Fruit fly (Drosophila melanogaster) whole organism, embryonic: Measurements from ENCODE around the gene ry.

Experiments
- Aef1 ChIP-seq: fragments of 200-800 bp; sonication (Bioruptor generic); IDR thresholded peaks from 3 replicates; pipeline ENCODE4 v1.3.6; 2022; ENCODE audit warnings: missing biosample characterization, missing genetic modification characterization
- Atf6 ChIP-seq: fragments of 200-800 bp; sonication (Bioruptor generic); IDR thresholded peaks from 2 replicates; pipeline ENCODE4 v1.3.6; 2022; ENCODE audit warnings: missing biosample characterization, missing genetic modification characterization
- BEAF-32 ChIP-seq: fragments of 200-800 bp; sonication (Bioruptor generic); optimal IDR thresholded peaks from 3 replicates; lab custom pipeline; 2017; ENCODE audit warnings: missing biosample characterization, missing genetic modification characterization, mild to moderate bottlenecking, moderate library complexity, missing genetic modification reagents
- BtbVII ChIP-seq: fragments of 200-800 bp; sonication (Bioruptor generic); optimal IDR thresholded peaks from 3 replicates; lab custom pipeline; 2017; ENCODE audit warnings: missing biosample characterization, mild to moderate bottlenecking, missing genetic modification characterization
- CG11247 ChIP-seq: fragments of 200-800 bp; sonication (Bioruptor generic); IDR thresholded peaks from 2 replicates; pipeline ENCODE4 v1.3.6; 2022; ENCODE audit warnings: missing biosample characterization, missing genetic modification characterization
- CG11723 ChIP-seq: fragments of 200-800 bp; sonication (Bioruptor generic); optimal IDR thresholded peaks from 2 replicates; lab custom pipeline; 2017; ENCODE audit warnings: missing biosample characterization, mild to moderate bottlenecking, missing genetic modification characterization
- CG12299 ChIP-seq: fragments of 200-800 bp; sonication (Bioruptor generic); optimal IDR thresholded peaks from 2 replicates; lab custom pipeline; 2018; ENCODE audit warnings: missing biosample characterization, mild to moderate bottlenecking, missing genetic modification characterization
- CG13123 ChIP-seq: fragments of 200-800 bp; sonication (Bioruptor generic); optimal IDR thresholded peaks from 2 replicates; lab custom pipeline; 2016; ENCODE audit warnings: missing biosample characterization, missing genetic modification characterization
- CG14441 ChIP-seq: fragments of 200-800 bp; sonication (Bioruptor generic); IDR thresholded peaks from 2 replicates; pipeline ENCODE4 v1.3.6; 2022; ENCODE audit warnings: missing biosample characterization, missing genetic modification characterization
- CG1602 ChIP-seq: fragments of 200-800 bp; sonication (Bioruptor generic); optimal IDR thresholded peaks from 3 replicates; lab custom pipeline; 2016; ENCODE audit warnings: missing biosample characterization, missing genetic modification characterization
- CG2116 ChIP-seq: fragments of 200-800 bp; sonication (Bioruptor generic); optimal IDR thresholded peaks from 3 replicates; lab custom pipeline; 2018; ENCODE audit warnings: missing biosample characterization, mild to moderate bottlenecking, missing genetic modification characterization
- CG2199 ChIP-seq: fragments of 200-800 bp; sonication (Bioruptor generic); IDR thresholded peaks from 3 replicates; pipeline ENCODE4 v1.3.6; 2022; ENCODE audit warnings: missing biosample characterization, missing genetic modification characterization
- CG2875 ChIP-seq: fragments of 200-800 bp; sonication (Bioruptor generic); optimal IDR thresholded peaks from 2 replicates; lab custom pipeline; 2017; ENCODE audit warnings: missing biosample characterization, mild to moderate bottlenecking, missing genetic modification characterization, missing genetic modification reagents
- CG31224 ChIP-seq: fragments of 200-800 bp; sonication (Bioruptor generic); IDR thresholded peaks from 2 replicates; pipeline ENCODE4 v1.3.6; 2022; ENCODE audit warnings: missing biosample characterization, missing genetic modification characterization
- CG34376 ChIP-seq: fragments of 200-800 bp; sonication (Bioruptor generic); optimal IDR thresholded peaks from 2 replicates; lab custom pipeline; 2018; ENCODE audit warnings: missing biosample characterization, mild to moderate bottlenecking, missing genetic modification characterization
- CG34422 ChIP-seq: fragments of 200-800 bp; sonication (Bioruptor generic); IDR thresholded peaks from 3 replicates; pipeline ENCODE4 v1.3.6; 2022; ENCODE audit warnings: missing biosample characterization, missing genetic modification characterization
- CG4854 ChIP-seq: fragments of 200-800 bp; sonication (Bioruptor generic); optimal IDR thresholded peaks from 2 replicates; lab custom pipeline; 2016; ENCODE audit warnings: missing biosample characterization, missing genetic modification characterization, inconsistent platforms
- CG6791 ChIP-seq: fragments of 200-800 bp; sonication (Bioruptor generic); IDR thresholded peaks from 3 replicates; pipeline ENCODE4 v1.3.6; 2022; ENCODE audit warnings: missing biosample characterization, missing genetic modification characterization; ENCODE audit not compliant: partially characterized antibody
- CG9437 ChIP-seq: fragments of 200-800 bp; sonication (Bioruptor generic); optimal IDR thresholded peaks from 2 replicates; lab custom pipeline; 2018; ENCODE audit warnings: missing biosample characterization, mild to moderate bottlenecking, missing genetic modification characterization
- CTCF ChIP-seq: fragments of 200-800 bp; sonication (Bioruptor generic); optimal IDR thresholded peaks from 2 replicates; lab custom pipeline; 2017; ENCODE audit warnings: missing biosample characterization, mild to moderate bottlenecking, missing genetic modification characterization, moderate library complexity
- CoRest ChIP-seq: fragments of 200-800 bp; sonication (Bioruptor generic); optimal IDR thresholded peaks from 3 replicates; lab custom pipeline; 2018; ENCODE audit warnings: missing biosample characterization, mild to moderate bottlenecking, missing genetic modification characterization, moderate library complexity
- Deaf1 ChIP-seq: fragments of 200-800 bp; optimal IDR thresholded peaks from 3 replicates; lab custom pipeline; 2019; ENCODE audit warnings: missing biosample characterization, mild to moderate bottlenecking, missing genetic modification characterization, moderate library complexity
- Dref ChIP-seq: fragments of 200-800 bp; sonication (Bioruptor generic); IDR thresholded peaks from 2 replicates; pipeline ENCODE4 v1.3.6; 2022; ENCODE audit warnings: missing biosample characterization, missing genetic modification characterization
- Hr3 ChIP-seq: fragments of 200-800 bp; sonication (Bioruptor generic); optimal IDR thresholded peaks from 3 replicates; lab custom pipeline; 2016; ENCODE audit warnings: missing biosample characterization, missing genetic modification characterization
- Jarid2 ChIP-seq: fragments of 200-800 bp; sonication (Bioruptor generic); optimal IDR thresholded peaks from 3 replicates; lab custom pipeline; 2017; ENCODE audit warnings: mild to moderate bottlenecking, missing biosample characterization, missing genetic modification reagents, missing genetic modification characterization
- Med ChIP-seq: fragments of 200-800 bp; sonication (Bioruptor generic); peaks from one replicate; lab custom pipeline; 2016; ENCODE audit warnings: missing biosample characterization, missing genetic modification characterization, mild to moderate bottlenecking, inconsistent platforms, moderate library complexity
- NFAT ChIP-seq: fragments of 200-800 bp; sonication (Bioruptor generic); IDR thresholded peaks from 2 replicates; pipeline ENCODE4 v1.3.6; 2022; ENCODE audit warnings: missing biosample characterization, missing genetic modification characterization
- NK7.1 ChIP-seq: fragments of 200-800 bp; sonication (Bioruptor generic); optimal IDR thresholded peaks from 3 replicates; lab custom pipeline; 2016; ENCODE audit warnings: missing biosample characterization, missing genetic modification characterization
- Optix ChIP-seq: fragments of 200-800 bp; sonication (Bioruptor generic); IDR thresholded peaks from 3 replicates; pipeline ENCODE4 v1.3.6; 2022; ENCODE audit warnings: missing biosample characterization, missing genetic modification characterization
- Pdp1 ChIP-seq, 2 experiments: fragments of 200-800 bp; sonication (Bioruptor generic); optimal IDR thresholded peaks; 3 replicates each; lab custom pipeline; 2016; ENCODE audit warnings: missing biosample characterization in 2 of 2, missing genetic modification characterization in 2 of 2, mild to moderate bottlenecking in 1 of 2, moderate library complexity in 1 of 2
- Ravus ChIP-seq: fragments of 200-800 bp; sonication (Bioruptor generic); IDR thresholded peaks from 2 replicates; pipeline ENCODE4 v1.3.6; 2022; ENCODE audit warnings: missing biosample characterization, missing genetic modification characterization
- ab ChIP-seq: fragments of 200-800 bp; sonication (Bioruptor generic); optimal IDR thresholded peaks from 2 replicates; lab custom pipeline; 2016; ENCODE audit warnings: missing biosample characterization, missing genetic modification characterization
- amos ChIP-seq: fragments of 200-800 bp; sonication (Bioruptor generic); IDR thresholded peaks from 2 replicates; pipeline ENCODE4 v1.3.6; 2022; ENCODE audit warnings: missing biosample characterization, missing genetic modification characterization; ENCODE audit not compliant: partially characterized antibody
- bcd ChIP-seq: fragments of 200-800 bp; sonication (Bioruptor generic); optimal IDR thresholded peaks from 2 replicates; lab custom pipeline; 2017; ENCODE audit warnings: missing biosample characterization, mild to moderate bottlenecking, missing genetic modification characterization
- ci ChIP-seq: fragments of 200-800 bp; sonication (Bioruptor generic); IDR thresholded peaks from 3 replicates; pipeline ENCODE4 v1.3.6; 2022; ENCODE audit warnings: missing biosample characterization, missing genetic modification characterization
- corto ChIP-seq: fragments of 200-800 bp; sonication (Bioruptor generic); optimal IDR thresholded peaks from 2 replicates; lab custom pipeline; 2016; ENCODE audit warnings: missing biosample characterization, mild to moderate bottlenecking, missing genetic modification characterization, moderate library complexity
- croc ChIP-seq: fragments of 200-800 bp; sonication (Bioruptor generic); conservative IDR thresholded peaks from 3 replicates; pipeline ENCODE4 v1.3.6; 2022; ENCODE audit warnings: missing biosample characterization, missing genetic modification characterization
- dm ChIP-seq: fragments of 200-800 bp; sonication (Bioruptor generic); optimal IDR thresholded peaks from 3 replicates; lab custom pipeline; 2016; ENCODE audit warnings: missing biosample characterization, missing genetic modification characterization
- grn ChIP-seq: fragments of 200-800 bp; sonication (Bioruptor generic); optimal IDR thresholded peaks from 3 replicates; lab custom pipeline; 2017; ENCODE audit warnings: missing biosample characterization, missing genetic modification characterization
- gsb-n ChIP-seq: fragments of 200-800 bp; sonication (Bioruptor generic); optimal IDR thresholded peaks from 3 replicates; lab custom pipeline; 2018; ENCODE audit warnings: missing biosample characterization, mild to moderate bottlenecking, missing genetic modification characterization
- h ChIP-seq: fragments of >200 bp; optimal IDR thresholded peaks from 2 replicates; lab custom pipeline; 2017
- lbe ChIP-seq: fragments of 200-800 bp; sonication (Bioruptor generic); optimal IDR thresholded peaks from 2 replicates; lab custom pipeline; 2016; ENCODE audit warnings: missing biosample characterization, mild to moderate bottlenecking, missing genetic modification characterization
- sens ChIP-seq: fragments of 200-800 bp; sonication (Bioruptor generic); peaks from one replicate; lab custom pipeline; 2016; ENCODE audit warnings: missing biosample characterization, missing genetic modification characterization
- sim ChIP-seq: fragments of 200-800 bp; sonication (Bioruptor generic); IDR thresholded peaks from 2 replicates; pipeline ENCODE4 v1.3.6; 2022; ENCODE audit warnings: missing biosample characterization, missing genetic modification characterization
- slp2 ChIP-seq: fragments of 200-800 bp; sonication (Bioruptor generic); optimal IDR thresholded peaks from 2 replicates; lab custom pipeline; 2016; ENCODE audit warnings: missing biosample characterization, missing genetic modification characterization
- wdn ChIP-seq: fragments of 200-800 bp; sonication (Bioruptor generic); IDR thresholded peaks from 2 replicates; pipeline ENCODE4 v1.3.6; 2022; ENCODE audit warnings: missing biosample characterization, missing genetic modification characterization

ry gene

dm6 chr3R:13032323-13032722 is at the start of gene ry:
ry (plus strand) TSS chr3R:13032528.
- TF ChIP-seq sens (GFP tag; lab: Kevin White, UChicago) (peak; percentile 24), croc (GFP tag; lab: Robert Waterston, UW) (no peak), CG1602 (GFP tag; lab: Kevin White, UChicago) (no peak), bcd (no peak), ab (GFP tag; lab: Kevin White, UChicago) (no peak), slp2 (GFP tag; lab: Kevin White, UChicago) (no peak), ci (GFP tag; lab: Robert Waterston, UW) (peak; percentile 47; the same call in 1 of the 3 replicates), BtbVII (GFP tag; lab: Kevin White, UChicago) (no peak), amos (peak; percentile 25), NK7.1 (no peak), BEAF-32 (GFP tag; lab: Kevin White, UChicago) (no peak), Aef1 (GFP tag; lab: Robert Waterston, UW) (no peak), CG34376 (GFP tag; lab: Kevin White, UChicago) (peak; percentile 1), sim (GFP tag; lab: Robert Waterston, UW) (peak; percentile 41; the same call in 1 of the 2 replicates), CG14441 (0 out of 2 replicates have a peak, but pooled peaks have one; percentile 15), dm (GFP tag; lab: Kevin White, UChicago) (no peak), CG11247 (no peak), CG31224 (GFP tag; lab: Robert Waterston, UW) (no peak), lbe (GFP tag; lab: Kevin White, UChicago) (no peak), CG11723 (GFP tag; lab: Kevin White, UChicago) (no peak), gsb-n (no peak), Dref (no peak), wdn (GFP tag; lab: Robert Waterston, UW) (no peak), Optix (GFP tag; lab: Robert Waterston, UW) (peak; percentile 18; the same call in 1 of the 3 replicates), Ravus (GFP tag; lab: Robert Waterston, UW) (no peak), CG13123 (GFP tag; lab: Kevin White, UChicago) (no peak), CG12299 (tag; lab: Kevin White, UChicago) (no peak), CG4854 (GFP tag; lab: Kevin White, UChicago) (no peak), Atf6 (GFP tag; lab: Robert Waterston, UW) (peak; percentile 38; the same call in 1 of the 2 replicates), Med (GFP tag; lab: Kevin White, UChicago) (peak; percentile 72), Jarid2 (GFP tag; lab: Kevin White, UChicago) (no peak), CG2875 (no peak), Pdp1 (GFP tag; optimal IDR thresholded peaks at IDR 0.05; lab: Kevin White, UChicago) (peak in 1 of 2 experiments; percentile 73), CG9437 (GFP tag; lab: Kevin White, UChicago) (peak; percentile 38), CG34422 (no peak), NFAT (GFP tag; lab: Robert Waterston, UW) (no peak), Hr3 (no peak), CoRest (tag; lab: Kevin White, UChicago) (no peak), Deaf1 (peak; percentile 85), h (lab: Kevin White, UChicago) (no peak), CG6791 (0 out of 3 replicates have a peak, but pooled peaks have one; percentile 10), CG2199 (peak; percentile 60; the same call in 1 of the 3 replicates), CG2116 (GFP tag; lab: Kevin White, UChicago) (no peak), corto (GFP tag; lab: Kevin White, UChicago) (no peak), CTCF (GFP tag; lab: Kevin White, UChicago) (no peak), grn (GFP tag; lab: Kevin White, UChicago) (peak; percentile 33)
